Worm (Caenorhabditis elegans) whole organism, mixed stage, embryonic: ENCODE results near the gene zip-12.

Source experiments
- ces-1 ChIP-seq: fragments of 150-350 bp; optimal IDR thresholded peaks from 2 replicates; lab custom pipeline; 2014; ENCODE audit warnings: missing biosample characterization, missing genetic modification reagents, missing genetic modification characterization
- nhr-28 ChIP-seq: fragments of 150-350 bp; optimal IDR thresholded peaks from 2 replicates; lab custom pipeline; 2014; ENCODE audit warnings: missing biosample characterization, missing genetic modification characterization
- unc-62 ChIP-seq: fragments of 150-350 bp; optimal IDR thresholded peaks from 2 replicates; lab custom pipeline; 2014; ENCODE audit warnings: missing biosample characterization, missing genetic modification reagents, missing genetic modification characterization

ce11 chrIII:12366989-12367557 lies 39.4 kb downstream of the zip-12 start, which contains the start of gene Y75B8A.33:
- no peak for TF ChIP-seq unc-62 (GFP tag; lab: Kevin White, UChicago)
- no peak for TF ChIP-seq nhr-28 (tag; lab: Kevin White, UChicago)
- no peak for TF ChIP-seq ces-1
